Worm (Caenorhabditis elegans) whole organism, L3 larva: Measurements from ENCODE around the gene C16A3.2.

Experiments used
- aly-2 ChIP-seq: fragments of 150-350 bp; optimal IDR thresholded peaks from 2 replicates; lab custom pipeline; 2014; ENCODE audit warnings: missing biosample characterization, missing genetic modification characterization
- elt-2 ChIP-seq: sonication (generic microtip); optimal IDR thresholded peaks from 2 replicates; lab custom pipeline; 2016; ENCODE audit warnings: missing genetic modification reagents, mild to moderate bottlenecking, missing genetic modification characterization, missing compliant biosample characterization
- eor-1 ChIP-seq, 2 experiments: fragments of 150-350 bp; optimal IDR thresholded peaks; 2 replicates each; lab custom pipeline; 2014 to 2018; ENCODE audit warnings: missing biosample characterization in 2 of 2, missing genetic modification characterization in 2 of 2
- fkh-10 ChIP-seq: sonication (generic microtip); optimal IDR thresholded peaks from 2 replicates; lab custom pipeline; 2017; ENCODE audit warnings: missing biosample characterization, missing genetic modification reagents, missing genetic modification characterization
- fkh-2 ChIP-seq: fragments of 150-350 bp; optimal IDR thresholded peaks from 2 replicates; lab custom pipeline; 2014; ENCODE audit warnings: missing biosample characterization, missing genetic modification reagents, missing genetic modification characterization
- nhr-25 ChIP-seq: sonication (generic microtip); optimal IDR thresholded peaks from 2 replicates; lab custom pipeline; 2017; ENCODE audit warnings: missing biosample characterization, missing genetic modification characterization
- nhr-76 ChIP-seq: fragments of 150-350 bp; sonication (generic microtip); optimal IDR thresholded peaks from 5 replicates; lab custom pipeline; 2014; ENCODE audit warnings: missing biosample characterization, missing genetic modification characterization
- snpc-4 ChIP-seq: fragments of 150-350 bp; optimal IDR thresholded peaks from 2 replicates; lab custom pipeline; 2014; ENCODE audit warnings: missing biosample characterization, missing genetic modification characterization
- unc-62 ChIP-seq: fragments of 150-350 bp; sonication (generic microtip); optimal IDR thresholded peaks from 4 replicates; lab custom pipeline; 2014; ENCODE audit warnings: missing biosample characterization, missing genetic modification reagents, missing genetic modification characterization
- ztf-11 ChIP-seq: fragments of 150-350 bp; optimal IDR thresholded peaks from 2 replicates; lab custom pipeline; 2014; ENCODE audit warnings: missing biosample characterization, missing genetic modification characterization

DNA sequence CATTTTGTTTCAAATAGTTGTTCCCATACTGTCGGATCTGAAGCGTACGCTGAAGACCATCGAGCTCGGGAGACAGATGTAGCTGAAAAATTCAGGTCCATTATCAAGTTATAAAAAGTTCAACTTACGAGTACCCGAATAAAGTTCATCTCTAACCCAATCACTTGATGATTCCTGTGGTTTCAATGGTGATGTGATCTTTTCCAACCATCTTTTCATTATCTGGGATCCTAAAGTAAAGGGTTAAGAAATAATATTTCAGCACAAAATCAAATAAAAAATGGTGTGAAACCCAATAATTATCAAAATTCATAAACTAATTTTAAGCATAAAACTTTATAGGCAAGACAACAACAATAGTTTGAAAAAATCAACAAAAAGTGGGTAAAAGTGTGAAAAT, 37.6 kb downstream of the C16A3.2 start, which contains the start of gene C05D11.8:
- TF ChIP-seq snpc-4 (tag; lab: Kevin White, UChicago): no peak
- no peak for TF ChIP-seq nhr-76 (tag; lab: Kevin White, UChicago)
- no peak for TF ChIP-seq aly-2 (tag; lab: Kevin White, UChicago)
- no peak for TF ChIP-seq elt-2 (tag; lab: Kevin White, UChicago)
- TF ChIP-seq unc-62 (GFP tag; lab: Kevin White, UChicago): no peak
- TF ChIP-seq fkh-2 (tag; lab: Kevin White, UChicago): no peak
- TF ChIP-seq fkh-10 (GFP tag; lab: Kevin White, UChicago): no peak
- no peak for TF ChIP-seq eor-1 (tag; optimal IDR thresholded peaks at IDR 0.05; lab: Kevin White, UChicago)
- TF ChIP-seq nhr-25: no peak
- no peak for TF ChIP-seq ztf-11 (tag; lab: Kevin White, UChicago)
